Worm (Caenorhabditis elegans): ENCODE measurements around the gene cutl-11.

ce11 chrX:11624621-11625020 lies 26.0 kb downstream of the cutl-11 start:
- no peak for TF ChIP-seq nhr-28 (tag; optimal IDR thresholded peaks at IDR 0.05)
- no peak for TF ChIP-seq nhr-12 (tag; optimal IDR thresholded peaks at IDR 0.05)
- no peak for TF ChIP-seq lsy-2 (tag; optimal IDR thresholded peaks at IDR 0.05)
- no peak for TF ChIP-seq flh-1 (GFP tag; optimal IDR thresholded peaks at IDR 0.05)
- no peak for TF ChIP-seq elt-3 (tag; optimal IDR thresholded peaks at IDR 0.05)
- TF ChIP-seq nhr-76 (tag; optimal IDR thresholded peaks at IDR 0.05): no peak
- no peak for TF ChIP-seq ceh-43 (GFP tag; optimal IDR thresholded peaks at IDR 0.05)
- no peak for TF ChIP-seq ces-1 (GFP tag; optimal IDR thresholded peaks at IDR 0.05)

Measured in whole organism, mixed stage, embryonic.